Fruit fly (Drosophila melanogaster) whole organism, adult: ENCODE measurements around the gene glec.

ENCODE experiments used
- CG11617 ChIP-seq: fragments of 200-800 bp; sonication (Bioruptor generic); optimal IDR thresholded peaks from 2 replicates; lab custom pipeline; 2017; ENCODE audit warnings: mild to moderate bottlenecking, missing biosample characterization, missing genetic modification reagents, missing genetic modification characterization
- CG12768 ChIP-seq: fragments of 200-800 bp; sonication (Bioruptor generic); optimal IDR thresholded peaks from 2 replicates; lab custom pipeline; 2017; ENCODE audit warnings: missing biosample characterization, missing genetic modification characterization, mild to moderate bottlenecking, moderate library complexity, missing genetic modification reagents
- CG14711 ChIP-seq: fragments of 200-800 bp; sonication (Bioruptor generic); optimal IDR thresholded peaks from 2 replicates; lab custom pipeline; 2018; ENCODE audit warnings: missing biosample characterization, mild to moderate bottlenecking, missing genetic modification characterization, moderate library complexity
- CG1620 ChIP-seq: fragments of 200-800 bp; sonication (Bioruptor generic); optimal IDR thresholded peaks from 2 replicates; lab custom pipeline; 2016; ENCODE audit warnings: missing biosample characterization, missing genetic modification characterization
- CG33017 ChIP-seq: fragments of 200-800 bp; sonication (Bioruptor generic); optimal IDR thresholded peaks from 2 replicates; lab custom pipeline; 2018; ENCODE audit warnings: missing biosample characterization, mild to moderate bottlenecking, missing genetic modification characterization, moderate library complexity
- CG5204 ChIP-seq: fragments of 200-800 bp; sonication (Bioruptor generic); optimal IDR thresholded peaks from 2 replicates; lab custom pipeline; 2016; ENCODE audit warnings: missing biosample characterization, missing genetic modification characterization
- CG7045 ChIP-seq: fragments of 200-800 bp; sonication (Bioruptor generic); optimal IDR thresholded peaks from 2 replicates; lab custom pipeline; 2017; ENCODE audit warnings: missing biosample characterization, mild to moderate bottlenecking, missing genetic modification characterization
- CG7101 ChIP-seq: fragments of 200-800 bp; sonication (Bioruptor generic); optimal IDR thresholded peaks from 2 replicates; lab custom pipeline; 2018; ENCODE audit warnings: missing biosample characterization, mild to moderate bottlenecking, missing genetic modification characterization, moderate library complexity
- Clk ChIP-seq: fragments of 200-800 bp; sonication (Bioruptor generic); optimal IDR thresholded peaks from 2 replicates; lab custom pipeline; 2017; ENCODE audit warnings: missing biosample characterization, missing genetic modification characterization
- Crg-1 ChIP-seq: fragments of 200-800 bp; sonication (Bioruptor generic); optimal IDR thresholded peaks from 2 replicates; lab custom pipeline; 2016; ENCODE audit warnings: missing biosample characterization, missing genetic modification characterization
- Hr96 ChIP-seq: fragments of 200-800 bp; sonication (Bioruptor generic); optimal IDR thresholded peaks from 2 replicates; lab custom pipeline; 2016; ENCODE audit warnings: missing biosample characterization, missing genetic modification characterization
- Mnt ChIP-seq: fragments of 200-800 bp; sonication (Bioruptor generic); optimal IDR thresholded peaks from 2 replicates; lab custom pipeline; 2016; ENCODE audit warnings: missing biosample characterization, mild to moderate bottlenecking, missing genetic modification characterization
- bab1 ChIP-seq: fragments of 200-800 bp; sonication (Bioruptor generic); optimal IDR thresholded peaks from 3 replicates; lab custom pipeline; 2019; ENCODE audit warnings: missing biosample characterization, mild to moderate bottlenecking, missing genetic modification characterization, moderate library complexity
- cic ChIP-seq: fragments of 200-800 bp; sonication (Bioruptor generic); optimal IDR thresholded peaks from 2 replicates; lab custom pipeline; 2017; ENCODE audit warnings: missing biosample characterization, mild to moderate bottlenecking, missing genetic modification characterization, moderate library complexity
- cnc ChIP-seq, 2 experiments: fragments of >200 bp; optimal IDR thresholded peaks; 2 replicates each; lab custom pipeline; 2017
- kay ChIP-seq: fragments of 200-800 bp; sonication (Bioruptor generic); peaks from one replicate; lab custom pipeline; 2016; ENCODE audit warnings: missing biosample characterization, missing genetic modification characterization, borderline replicate concordance
- ovo ChIP-seq: fragments of 200-800 bp; sonication (Bioruptor generic); optimal IDR thresholded peaks from 2 replicates; lab custom pipeline; 2016; ENCODE audit warnings: missing biosample characterization, missing genetic modification characterization
- pad ChIP-seq: fragments of 200-800 bp; sonication (Bioruptor generic); optimal IDR thresholded peaks from 3 replicates; lab custom pipeline; 2017; ENCODE audit warnings: missing biosample characterization, missing genetic modification characterization, mild to moderate bottlenecking, moderate library complexity, missing genetic modification reagents
- tj ChIP-seq: fragments of 200-800 bp; sonication (Bioruptor generic); optimal IDR thresholded peaks from 3 replicates; lab custom pipeline; 2017; ENCODE audit warnings: missing biosample characterization, mild to moderate bottlenecking, missing genetic modification characterization, moderate library complexity
- toe ChIP-seq: fragments of 200-800 bp; sonication (Bioruptor generic); optimal IDR thresholded peaks from 2 replicates; lab custom pipeline; 2016; ENCODE audit warnings: missing biosample characterization, missing genetic modification characterization

Gene glec

dm6 chr3R:21895961-21896875 lies 40.2 kb upstream of the glec start:
- no peak for TF ChIP-seq ovo
- TF ChIP-seq tj (GFP tag; lab: Kevin White, UChicago): peak; percentile 77
- no peak for TF ChIP-seq Mnt (GFP tag; lab: Kevin White, UChicago)

dm6 chr3R:21893929-21894328 lies 37.9 kb upstream of the glec start:
- TF ChIP-seq pad (GFP tag; lab: Kevin White, UChicago) (no peak), ovo (no peak), CG12768 (no peak), CG7045 (GFP tag; lab: Kevin White, UChicago) (no peak), bab1 (GFP tag; lab: Kevin White, UChicago) (no peak), CG5204 (GFP tag; lab: Kevin White, UChicago) (no peak), CG33017 (tag; lab: Kevin White, UChicago) (no peak), Clk (GFP tag; lab: Kevin White, UChicago) (no peak), kay (GFP tag; lab: Kevin White, UChicago) (no peak), Mnt (GFP tag; lab: Kevin White, UChicago) (no peak), Hr96 (GFP tag; lab: Kevin White, UChicago) (no peak), toe (no peak), CG7101 (no peak), cic (GFP tag; lab: Kevin White, UChicago) (no peak), cnc (optimal IDR thresholded peaks at IDR 0.05; lab: Kevin White, UChicago) (no peak), CG11617 (GFP tag; lab: Kevin White, UChicago) (no peak), tj (GFP tag; lab: Kevin White, UChicago) (no peak), CG1620 (GFP tag; lab: Kevin White, UChicago) (no peak), Crg-1 (GFP tag; lab: Kevin White, UChicago) (no peak), CG14711 (tag; lab: Kevin White, UChicago) (no peak)

- TF ChIP-seq Hr96 (GFP tag; lab: Kevin White, UChicago): no peak
- TF ChIP-seq Clk (GFP tag; lab: Kevin White, UChicago): no peak
- TF ChIP-seq CG11617 (GFP tag; lab: Kevin White, UChicago): no peak
- no peak for TF ChIP-seq CG7045 (GFP tag; lab: Kevin White, UChicago)
- TF ChIP-seq tj (GFP tag; lab: Kevin White, UChicago): no peak
- no peak for TF ChIP-seq CG1620 (GFP tag; lab: Kevin White, UChicago)
Measured at dm6 chr3R:21892450-21892849, 36.4 kb upstream of the glec start.

dm6 chr3R:21890739-21891138 lies 34.7 kb upstream of the glec start:
- TF ChIP-seq CG11617 (GFP tag; lab: Kevin White, UChicago) (no peak), kay (GFP tag; lab: Kevin White, UChicago) (no peak), Crg-1 (GFP tag; lab: Kevin White, UChicago) (no peak), Clk (GFP tag; lab: Kevin White, UChicago) (no peak), CG5204 (GFP tag; lab: Kevin White, UChicago) (no peak), Hr96 (GFP tag; lab: Kevin White, UChicago) (no peak), bab1 (GFP tag; lab: Kevin White, UChicago) (no peak), CG14711 (tag; lab: Kevin White, UChicago) (no peak), tj (GFP tag; lab: Kevin White, UChicago) (no peak), toe (no peak), CG7101 (no peak), ovo (no peak), CG7045 (GFP tag; lab: Kevin White, UChicago) (no peak), CG12768 (no peak), CG33017 (tag; lab: Kevin White, UChicago) (no peak), CG1620 (GFP tag; lab: Kevin White, UChicago) (no peak)

- TF ChIP-seq Hr96 (GFP tag; lab: Kevin White, UChicago): no peak
- TF ChIP-seq kay (GFP tag; lab: Kevin White, UChicago): peak; percentile 65
- TF ChIP-seq CG5204 (GFP tag; lab: Kevin White, UChicago): no peak
Measured at dm6 chr3R:21889945-21890344, 33.9 kb upstream of the glec start.

dm6 chr3R:21888696-21889602 lies 32.9 kb upstream of the glec start, which contains the start of gene CG43844:
Gene CG43844, plus strand, starts transcription at chr3R:21889539.
- TF ChIP-seq CG33017 (tag; lab: Kevin White, UChicago) (peak; percentile 22), Crg-1 (GFP tag; lab: Kevin White, UChicago) (no peak), Hr96 (GFP tag; lab: Kevin White, UChicago) (no peak), bab1 (GFP tag; lab: Kevin White, UChicago) (peak; percentile 15), cic (GFP tag; lab: Kevin White, UChicago) (peak; percentile 40), CG7045 (GFP tag; lab: Kevin White, UChicago) (no peak), kay (GFP tag; lab: Kevin White, UChicago) (peak; percentile 93), pad (GFP tag; lab: Kevin White, UChicago) (no peak), CG12768 (peak; percentile 4)
